Fruit fly (Drosophila melanogaster) whole organism, embryonic: ENCODE data around the gene CG6015.

Experiments
- CG14710 ChIP-seq: fragments of 200-800 bp; sonication (Bioruptor generic); optimal IDR thresholded peaks from 3 replicates; lab custom pipeline; 2019; ENCODE audit warnings: missing biosample characterization, mild to moderate bottlenecking, missing genetic modification characterization, moderate library complexity
- CG6854 ChIP-seq: fragments of 200-800 bp; sonication (Bioruptor generic); optimal IDR thresholded peaks from 3 replicates; lab custom pipeline; 2017; ENCODE audit warnings: missing biosample characterization, mild to moderate bottlenecking, missing genetic modification characterization
- CG8089 ChIP-seq: fragments of 200-800 bp; sonication (Bioruptor generic); optimal IDR thresholded peaks from 3 replicates; lab custom pipeline; 2016; ENCODE audit warnings: missing biosample characterization, missing genetic modification characterization
- Dip2 ChIP-seq: fragments of 200-800 bp; sonication (Bioruptor generic); IDR thresholded peaks from 2 replicates; pipeline ENCODE4 v1.3.6; 2022; ENCODE audit warnings: missing biosample characterization, missing genetic modification characterization
- NC2α ChIP-seq: fragments of 200-800 bp; sonication (Bioruptor generic); optimal IDR thresholded peaks from 2 replicates; lab custom pipeline; 2016; ENCODE audit warnings: missing biosample characterization, missing genetic modification characterization
- Usf ChIP-seq: fragments of 200-800 bp; sonication (Bioruptor generic); optimal IDR thresholded peaks from 2 replicates; lab custom pipeline; 2017; ENCODE audit warnings: missing genotype, missing biosample characterization, missing genetic modification characterization
- al ChIP-seq: fragments of 200-800 bp; sonication (Bioruptor generic); IDR thresholded peaks from 2 replicates; pipeline ENCODE4 v1.3.6; 2022; ENCODE audit warnings: missing biosample characterization, missing genetic modification characterization
- ewg ChIP-seq: fragments of 200-800 bp; sonication (Bioruptor generic); optimal IDR thresholded peaks from 3 replicates; lab custom pipeline; 2017; ENCODE audit warnings: mild to moderate bottlenecking, missing biosample characterization, missing genetic modification reagents, missing genetic modification characterization
- ham ChIP-seq: fragments of 200-800 bp; sonication (Bioruptor generic); IDR thresholded peaks from 2 replicates; pipeline ENCODE4 v1.3.6; 2022; ENCODE audit warnings: missing biosample characterization, missing genetic modification characterization
- inv ChIP-seq: fragments of 200-800 bp; sonication (Bioruptor generic); IDR thresholded peaks from 2 replicates; pipeline ENCODE4 v1.3.6; 2022; ENCODE audit warnings: missing biosample characterization, missing genetic modification characterization; ENCODE audit not compliant: partially characterized antibody
- kay ChIP-seq: fragments of 200-800 bp; sonication (Bioruptor generic); optimal IDR thresholded peaks from 2 replicates; lab custom pipeline; 2016; ENCODE audit warnings: missing biosample characterization, missing genetic modification characterization

DNA sequence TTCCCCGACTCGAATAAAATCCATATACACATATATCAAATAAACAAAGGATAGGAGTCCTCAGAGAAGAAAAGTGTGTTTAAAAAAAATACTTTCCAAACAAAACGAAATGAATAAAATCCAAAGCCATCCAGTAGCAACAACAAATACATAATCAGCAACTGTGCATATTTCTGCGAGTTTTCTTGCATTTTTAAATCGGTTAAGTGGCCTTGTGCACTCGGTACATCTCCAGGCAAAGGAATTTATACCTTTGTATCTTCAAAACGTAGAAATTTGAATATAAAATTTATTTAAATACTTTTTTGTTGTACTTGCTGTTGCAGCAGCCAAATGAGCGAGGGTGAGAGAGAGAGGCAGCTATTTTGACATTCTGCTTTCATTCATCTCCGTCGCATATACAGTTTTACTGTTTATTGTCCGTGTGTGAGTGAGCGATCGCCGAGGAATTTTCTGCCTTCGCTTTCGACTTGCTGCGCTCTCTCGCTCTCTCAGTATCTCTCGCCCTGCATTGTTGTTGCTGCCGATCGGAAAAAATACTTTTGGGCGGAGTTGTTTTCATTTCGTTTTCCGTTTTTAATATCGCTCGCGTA, 8.3 kb upstream of the CG6015 start:
- no peak for TF ChIP-seq ham (GFP tag; lab: Robert Waterston, UW)
- no peak for TF ChIP-seq inv
- no peak for TF ChIP-seq kay
- TF ChIP-seq NC2α (GFP tag; lab: Kevin White, UChicago), result no peak
- no peak for TF ChIP-seq CG14710 (tag; lab: Kevin White, UChicago)
- TF ChIP-seq Dip2 (GFP tag; lab: Robert Waterston, UW), result no peak
- TF ChIP-seq Usf, result no peak
- no peak for TF ChIP-seq ewg
- no peak for TF ChIP-seq al
- no peak for TF ChIP-seq CG6854 (GFP tag; lab: Kevin White, UChicago)
- no peak for TF ChIP-seq CG8089 (GFP tag; lab: Kevin White, UChicago)
